Fruit fly (Drosophila melanogaster): ENCODE data around the gene CG9522.

Gene CG9522

dm6 chrX:14839047-14839446, 9.6 kb downstream of the CG9522 start, which contains the start of the genes CG32590 and Flo2:
Gene CG32590 (minus strand): TSS chrX:14839106.
Gene Flo2 (plus strand): TSS chrX:14839376.
- no peak for TF ChIP-seq usp (GFP tag; optimal IDR thresholded peaks at IDR 0.05)
- TF ChIP-seq pan (optimal IDR thresholded peaks at IDR 0.05), result no peak
- no peak for TF ChIP-seq psq (optimal IDR thresholded peaks at IDR 0.05)
- TF ChIP-seq EcR (GFP tag; optimal IDR thresholded peaks at IDR 0.05), result no peak
- TF ChIP-seq Dll (optimal IDR thresholded peaks at IDR 0.05), result no peak
- TF ChIP-seq CG8478 (optimal IDR thresholded peaks at IDR 0.05), result no peak

dm6 chrX:14837983-14838382, 10.6 kb downstream of the CG9522 start, which contains the start of gene Grx5:
Gene Grx5 (minus strand): TSS chrX:14838198.
- TF ChIP-seq usp (GFP tag; optimal IDR thresholded peaks at IDR 0.05), result no peak
- no peak for TF ChIP-seq CG8478 (optimal IDR thresholded peaks at IDR 0.05)
- no peak for TF ChIP-seq Dll (optimal IDR thresholded peaks at IDR 0.05)
- no peak for TF ChIP-seq EcR (GFP tag; optimal IDR thresholded peaks at IDR 0.05)
- TF ChIP-seq psq (optimal IDR thresholded peaks at IDR 0.05), result no peak
- no peak for TF ChIP-seq pan (optimal IDR thresholded peaks at IDR 0.05)

dm6 chrX:14836425-14836824, 12.2 kb downstream of the CG9522 start, which contains the start of gene CG14410:
Gene CG14410 (plus strand): TSS chrX:14836725.
- TF ChIP-seq CG8478 (optimal IDR thresholded peaks at IDR 0.05) (no peak), psq (optimal IDR thresholded peaks at IDR 0.05) (no peak), usp (GFP tag; optimal IDR thresholded peaks at IDR 0.05) (no peak), Dll (optimal IDR thresholded peaks at IDR 0.05) (no peak), EcR (GFP tag; optimal IDR thresholded peaks at IDR 0.05) (no peak), pan (optimal IDR thresholded peaks at IDR 0.05) (no peak)

- no peak for TF ChIP-seq psq (optimal IDR thresholded peaks at IDR 0.05)
- no peak for TF ChIP-seq Dll (optimal IDR thresholded peaks at IDR 0.05)
These were observed 15.9 kb downstream of the CG9522 start, which contains the start of gene CG14411 for dm6 chrX:14832562-14833303. Gene CG14411 (plus strand): TSS chrX:14832647.

- TF ChIP-seq EcR (GFP tag; optimal IDR thresholded peaks at IDR 0.05) (no peak), psq (optimal IDR thresholded peaks at IDR 0.05) (no peak), Dll (optimal IDR thresholded peaks at IDR 0.05) (no peak), CG8478 (optimal IDR thresholded peaks at IDR 0.05) (no peak), usp (GFP tag; optimal IDR thresholded peaks at IDR 0.05) (no peak), pan (optimal IDR thresholded peaks at IDR 0.05) (no peak)
These were observed 16.7 kb downstream of the CG9522 start, which contains the start of gene CG14408 for dm6 chrX:14831713-14832561. Gene CG14408 (minus strand): TSS chrX:14832033.

- TF ChIP-seq Dll (optimal IDR thresholded peaks at IDR 0.05) (no peak), pan (optimal IDR thresholded peaks at IDR 0.05) (no peak), CG8478 (optimal IDR thresholded peaks at IDR 0.05) (no peak), EcR (GFP tag; optimal IDR thresholded peaks at IDR 0.05) (no peak), usp (GFP tag; optimal IDR thresholded peaks at IDR 0.05) (no peak), psq (optimal IDR thresholded peaks at IDR 0.05) (no peak)
These were observed 21.0 kb downstream of the CG9522 start for dm6 chrX:14827643-14828042.

dm6 chrX:14825922-14826617, 22.5 kb downstream of the CG9522 start, which contains the start of gene rut:
Gene rut (minus strand): TSS chrX:14826073.
- TF ChIP-seq usp (GFP tag; optimal IDR thresholded peaks at IDR 0.05) (no peak), pan (optimal IDR thresholded peaks at IDR 0.05) (no peak)

- TF ChIP-seq Dll (optimal IDR thresholded peaks at IDR 0.05) (no peak), CG8478 (optimal IDR thresholded peaks at IDR 0.05) (no peak), pan (optimal IDR thresholded peaks at IDR 0.05) (no peak), EcR (GFP tag; optimal IDR thresholded peaks at IDR 0.05) (no peak)
These were observed 23.2 kb downstream of the CG9522 start for dm6 chrX:14825470-14825787.

- TF ChIP-seq EcR (GFP tag; optimal IDR thresholded peaks at IDR 0.05) (no peak), CG8478 (optimal IDR thresholded peaks at IDR 0.05) (no peak), pan (optimal IDR thresholded peaks at IDR 0.05) (no peak), psq (optimal IDR thresholded peaks at IDR 0.05) (no peak), Dll (optimal IDR thresholded peaks at IDR 0.05) (no peak), usp (GFP tag; optimal IDR thresholded peaks at IDR 0.05) (no peak)
These were observed 23.7 kb downstream of the CG9522 start for dm6 chrX:14824690-14825469.

dm6 chrX:14812239-14812638, 36.4 kb downstream of the CG9522 start:
- TF ChIP-seq psq (optimal IDR thresholded peaks at IDR 0.05) (no peak), pan (optimal IDR thresholded peaks at IDR 0.05) (no peak), EcR (GFP tag; optimal IDR thresholded peaks at IDR 0.05) (no peak), usp (GFP tag; optimal IDR thresholded peaks at IDR 0.05) (no peak), CG8478 (optimal IDR thresholded peaks at IDR 0.05) (no peak), Dll (optimal IDR thresholded peaks at IDR 0.05) (no peak)

- TF ChIP-seq EcR (GFP tag; optimal IDR thresholded peaks at IDR 0.05), result no peak
- TF ChIP-seq pan (optimal IDR thresholded peaks at IDR 0.05), result no peak
- no peak for TF ChIP-seq Dll (optimal IDR thresholded peaks at IDR 0.05)
- TF ChIP-seq usp (GFP tag; optimal IDR thresholded peaks at IDR 0.05), result no peak
- no peak for TF ChIP-seq psq (optimal IDR thresholded peaks at IDR 0.05)
- no peak for TF ChIP-seq CG8478 (optimal IDR thresholded peaks at IDR 0.05)
These were observed 38.2 kb downstream of the CG9522 start for dm6 chrX:14810433-14810832.

Data from whole organism.